Worm (Caenorhabditis elegans): ENCODE data around the gene Y39A3A.3.

ce11 chrIII:2060068-2060467 is 8.1 kb downstream of the Y39A3A.3 start:
- TF ChIP-seq lir-3 (tag; optimal IDR thresholded peaks at IDR 0.05) (no peak), nhr-102 (tag; optimal IDR thresholded peaks at IDR 0.05) (no peak), tra-1 (GFP tag; IDR thresholded peaks at IDR 0.05) (no peak), daf-16 (GFP tag; optimal IDR thresholded peaks at IDR 0.05) (no peak), daf-16 (tag; optimal IDR thresholded peaks at IDR 0.05) (no peak), nhr-11 (tag; optimal IDR thresholded peaks at IDR 0.05) (no peak), unc-39 (tag; optimal IDR thresholded peaks at IDR 0.05) (no peak), ces-1 (GFP tag; optimal IDR thresholded peaks at IDR 0.05) (no peak), pqm-1 (tag; optimal IDR thresholded peaks at IDR 0.05) (no peak), arid-1 (GFP tag; conservative IDR thresholded peaks at IDR 0.05) (no peak)
